Worm (Caenorhabditis elegans) whole organism, L2 larva: ENCODE data around the gene srz-71.

ENCODE experiments used
- C34F6.9 ChIP-seq: fragments of 150-350 bp; optimal IDR thresholded peaks from 2 replicates; lab custom pipeline; 2014; ENCODE audit warnings: missing biosample characterization, missing genetic modification characterization
- R02D3.7 ChIP-seq: fragments of 150-350 bp; optimal IDR thresholded peaks from 2 replicates; lab custom pipeline; 2014; ENCODE audit warnings: missing biosample characterization, missing genetic modification characterization
- ZK546.5 ChIP-seq: sonication (generic microtip); optimal IDR thresholded peaks from 2 replicates; lab custom pipeline; 2017; ENCODE audit warnings: missing biosample characterization, missing genetic modification characterization
- blmp-1 ChIP-seq: sonication (generic microtip); optimal IDR thresholded peaks from 2 replicates; lab custom pipeline; 2017; ENCODE audit warnings: missing genetic modification characterization, mild to moderate bottlenecking, missing compliant biosample characterization, antibody characterized with exemption, moderate library complexity; ENCODE audit not compliant: insufficient read depth
- ceh-16 ChIP-seq: fragments of 150-350 bp; optimal IDR thresholded peaks from 2 replicates; lab custom pipeline; 2014; ENCODE audit warnings: missing biosample characterization, missing genetic modification characterization
- crh-2 ChIP-seq: sonication (generic microtip); optimal IDR thresholded peaks from 2 replicates; lab custom pipeline; 2017; ENCODE audit warnings: missing biosample characterization, missing genetic modification characterization
- dmd-4 ChIP-seq: sonication (generic microtip); optimal IDR thresholded peaks from 2 replicates; lab custom pipeline; 2017; ENCODE audit warnings: missing biosample characterization, missing genetic modification characterization
- egl-27 ChIP-seq: sonication (generic microtip); optimal IDR thresholded peaks from 3 replicates; lab custom pipeline; 2017; ENCODE audit warnings: missing biosample characterization, missing genetic modification reagents, missing genetic modification characterization
- elt-1 ChIP-seq: fragments of 150-350 bp; optimal IDR thresholded peaks from 2 replicates; lab custom pipeline; 2014; ENCODE audit warnings: missing biosample characterization, missing genetic modification characterization
- elt-3 ChIP-seq: sonication (generic microtip); optimal IDR thresholded peaks from 2 replicates; lab custom pipeline; 2017; ENCODE audit warnings: missing biosample characterization, missing genetic modification characterization
- fos-1 ChIP-seq: fragments of 150-350 bp; optimal IDR thresholded peaks from 2 replicates; lab custom pipeline; 2014; ENCODE audit warnings: missing biosample characterization, missing genetic modification characterization
- gmeb-1 ChIP-seq: fragments of 150-350 bp; optimal IDR thresholded peaks from 2 replicates; lab custom pipeline; 2014; ENCODE audit warnings: missing biosample characterization, missing genetic modification characterization
- lin-11 ChIP-seq: fragments of 150-350 bp; sonication (generic microtip); optimal IDR thresholded peaks from 2 replicates; lab custom pipeline; 2014; ENCODE audit warnings: missing biosample characterization, missing genetic modification characterization, inconsistent platforms, mixed read lengths
- lin-13 ChIP-seq: fragments of 150-350 bp; optimal IDR thresholded peaks from 2 replicates; lab custom pipeline; 2014; ENCODE audit warnings: missing biosample characterization, missing genetic modification reagents, missing genetic modification characterization
- lin-39 ChIP-seq: fragments of 150-350 bp; optimal IDR thresholded peaks from 2 replicates; lab custom pipeline; 2014; ENCODE audit warnings: missing biosample characterization, missing genetic modification reagents, missing genetic modification characterization
- lsy-2 ChIP-seq, 2 experiments: fragments of 150-350 bp in 1 of 2; sonication (generic microtip) in 1 of 2; optimal IDR thresholded peaks; 2 replicates each; lab custom pipeline; 2014 to 2017; ENCODE audit warnings: missing biosample characterization in 2 of 2, missing genetic modification characterization in 2 of 2
- mab-5 ChIP-seq: fragments of 150-350 bp; optimal IDR thresholded peaks from 2 replicates; lab custom pipeline; 2014; ENCODE audit warnings: missing biosample characterization, missing genetic modification characterization
- mbf-1 ChIP-seq: sonication (generic microtip); optimal IDR thresholded peaks from 2 replicates; lab custom pipeline; 2017; ENCODE audit warnings: missing biosample characterization, missing genetic modification characterization
- mdl-1 ChIP-seq, 2 experiments: fragments of 150-350 bp in 1 of 2; sonication (generic microtip) in 1 of 2; optimal IDR thresholded peaks; 2 replicates each; lab custom pipeline; 2017; ENCODE audit warnings: missing biosample characterization in 2 of 2, missing genetic modification characterization in 2 of 2
- nhr-12 ChIP-seq: fragments of 150-350 bp; optimal IDR thresholded peaks from 2 replicates; lab custom pipeline; 2014; ENCODE audit warnings: missing biosample characterization, missing genetic modification characterization
- nhr-129 ChIP-seq: fragments of 150-350 bp; optimal IDR thresholded peaks from 2 replicates; lab custom pipeline; 2014; ENCODE audit warnings: missing biosample characterization, missing genetic modification characterization
- nhr-21 ChIP-seq: fragments of 150-350 bp; optimal IDR thresholded peaks from 2 replicates; lab custom pipeline; 2014; ENCODE audit warnings: missing biosample characterization, missing genetic modification characterization
- nhr-23 ChIP-seq: fragments of 150-350 bp; optimal IDR thresholded peaks from 2 replicates; lab custom pipeline; 2014; ENCODE audit warnings: missing biosample characterization, missing genetic modification reagents, missing genetic modification characterization
- nhr-25 ChIP-seq: fragments of 150-350 bp; sonication (generic microtip); optimal IDR thresholded peaks from 3 replicates; lab custom pipeline; 2014; ENCODE audit warnings: missing biosample characterization, missing genetic modification characterization
- nhr-6 ChIP-seq: fragments of 150-350 bp; optimal IDR thresholded peaks from 2 replicates; lab custom pipeline; 2014; ENCODE audit warnings: missing biosample characterization, missing genetic modification characterization
- nhr-77 ChIP-seq: fragments of 150-350 bp; optimal IDR thresholded peaks from 2 replicates; lab custom pipeline; 2014; ENCODE audit warnings: missing biosample characterization, missing genetic modification characterization
- sem-4 ChIP-seq: fragments of 150-350 bp; optimal IDR thresholded peaks from 2 replicates; lab custom pipeline; 2014; ENCODE audit warnings: missing biosample characterization, missing genetic modification reagents, missing genetic modification characterization
- skn-1 ChIP-seq: sonication (generic microtip); optimal IDR thresholded peaks from 2 replicates; lab custom pipeline; 2017; ENCODE audit warnings: missing biosample characterization, missing genetic modification characterization
- sma-9 ChIP-seq, 2 experiments: fragments of 150-350 bp in 1 of 2; sonication (generic microtip) in 1 of 2; optimal IDR thresholded peaks; 2 replicates each; lab custom pipeline; 2014 to 2016; ENCODE audit warnings: missing genetic modification characterization in 2 of 2, mild to moderate bottlenecking in 1 of 2, missing biosample characterization in 1 of 2, missing compliant biosample characterization in 1 of 2, missing genetic modification reagents in 1 of 2, moderate library complexity in 1 of 2
- snpc-4 ChIP-seq: fragments of 150-350 bp; optimal IDR thresholded peaks from 2 replicates; lab custom pipeline; 2014; ENCODE audit warnings: missing biosample characterization, missing genetic modification characterization
- unc-39 ChIP-seq: fragments of 150-350 bp; optimal IDR thresholded peaks from 2 replicates; lab custom pipeline; 2014; ENCODE audit warnings: missing biosample characterization, missing genetic modification characterization
- unc-55 ChIP-seq: fragments of 150-350 bp; sonication (generic microtip); optimal IDR thresholded peaks from 3 replicates; lab custom pipeline; 2014; ENCODE audit warnings: missing biosample characterization, missing genetic modification reagents, missing genetic modification characterization
- unc-62 ChIP-seq: fragments of 150-350 bp; optimal IDR thresholded peaks from 2 replicates; lab custom pipeline; 2014; ENCODE audit warnings: missing biosample characterization, missing genetic modification reagents, missing genetic modification characterization
- ztf-1 ChIP-seq: fragments of 200-800 bp; sonication (Bioruptor generic); conservative IDR thresholded peaks from 2 replicates; pipeline ENCODE4 v1.3.6; 2022; ENCODE audit warnings: missing genetic modification characterization, missing compliant biosample characterization
- ztf-11 ChIP-seq: sonication (generic microtip); optimal IDR thresholded peaks from 2 replicates; lab custom pipeline; 2017; ENCODE audit warnings: missing biosample characterization, missing genetic modification characterization

srz-71 gene

DNA sequence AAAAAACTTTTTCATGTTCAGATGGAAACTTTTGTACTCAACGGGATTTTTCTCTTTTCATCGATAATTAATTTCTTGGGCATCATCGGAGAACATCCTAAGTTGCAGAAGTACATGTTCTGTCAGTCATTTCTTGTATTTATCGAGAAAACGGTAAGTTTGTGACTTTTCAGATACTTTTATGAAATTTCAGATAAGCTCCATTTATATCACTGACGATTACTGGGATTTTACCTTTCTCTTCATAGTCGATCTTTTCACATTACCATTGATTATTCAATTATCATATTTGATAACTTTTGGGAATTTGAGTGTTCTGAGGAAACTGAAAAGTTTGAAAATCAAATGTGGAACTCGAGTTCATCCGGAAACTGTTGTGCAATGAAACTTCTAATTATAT, 8.1 kb upstream of the srz-71 start, which contains the start of gene srz-105:
Gene srz-105, plus strand, starts transcription at position 301 of the 400 bp plus-strand sequence.
- TF ChIP-seq mdl-1 (tag; optimal IDR thresholded peaks at IDR 0.05; lab: Kevin White, UChicago) (no peak), egl-27 (no peak), ztf-1 (GFP tag; lab: Robert Waterston, UW) (no peak), nhr-23 (tag; lab: Kevin White, UChicago) (no peak), nhr-25 (no peak), elt-3 (no peak), unc-55 (no peak), sma-9 (GFP tag; optimal IDR thresholded peaks at IDR 0.05; lab: Kevin White, UChicago) (no peak), sma-9 (tag; optimal IDR thresholded peaks at IDR 0.05; lab: Kevin White, UChicago) (no peak), crh-2 (tag; lab: Kevin White, UChicago) (no peak), ZK546.5 (tag; lab: Kevin White, UChicago) (no peak), lin-13 (no peak), mab-5 (tag; lab: Kevin White, UChicago) (no peak), nhr-21 (tag; lab: Kevin White, UChicago) (no peak), C34F6.9 (tag; lab: Kevin White, UChicago) (no peak), nhr-6 (tag; lab: Kevin White, UChicago) (no peak), lin-39 (tag; lab: Kevin White, UChicago) (no peak), fos-1 (tag; lab: Kevin White, UChicago) (no peak), nhr-12 (no peak), nhr-77 (tag; lab: Kevin White, UChicago) (no peak), sem-4 (tag; lab: Kevin White, UChicago) (no peak)
- TF ChIP-seq, all 48 proteins: peak for 0

DNA sequence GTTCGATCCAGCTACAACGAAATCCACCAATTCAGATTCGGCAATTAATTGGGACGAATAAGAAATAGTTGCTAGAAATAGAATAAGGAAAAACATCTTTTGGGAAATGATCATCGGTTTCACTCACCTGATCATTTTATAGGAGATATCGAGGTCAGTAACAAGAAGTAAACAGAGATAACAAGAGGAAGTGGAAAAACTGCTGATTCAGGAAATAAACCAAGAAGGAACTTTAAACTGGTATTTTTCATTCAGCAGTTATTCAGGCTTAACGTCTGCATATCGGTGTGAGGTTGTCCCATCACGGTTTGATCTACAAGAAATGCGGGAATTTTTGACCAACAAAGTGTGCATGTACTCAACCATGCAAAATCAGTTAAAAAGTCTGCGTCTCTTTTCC, 4.2 kb upstream of the srz-71 start, which contains the start of gene K03D3.2:
Gene K03D3.2, minus strand, starts transcription at position 101 of the 400 bp plus-strand sequence.
- TF ChIP-seq R02D3.7 (tag; lab: Kevin White, UChicago), result no peak
- TF ChIP-seq elt-1, result no peak
- TF ChIP-seq lin-13, result no peak
- TF ChIP-seq blmp-1 (tag; lab: Kevin White, UChicago), result no peak
- no peak for TF ChIP-seq fos-1 (tag; lab: Kevin White, UChicago)
- TF ChIP-seq lin-11 (tag; lab: Kevin White, UChicago), result no peak
- TF ChIP-seq elt-3, result no peak
- no peak for TF ChIP-seq lsy-2 (tag; optimal IDR thresholded peaks at IDR 0.05; lab: Kevin White, UChicago)
- TF ChIP-seq, all 48 proteins: peak for 0

DNA sequence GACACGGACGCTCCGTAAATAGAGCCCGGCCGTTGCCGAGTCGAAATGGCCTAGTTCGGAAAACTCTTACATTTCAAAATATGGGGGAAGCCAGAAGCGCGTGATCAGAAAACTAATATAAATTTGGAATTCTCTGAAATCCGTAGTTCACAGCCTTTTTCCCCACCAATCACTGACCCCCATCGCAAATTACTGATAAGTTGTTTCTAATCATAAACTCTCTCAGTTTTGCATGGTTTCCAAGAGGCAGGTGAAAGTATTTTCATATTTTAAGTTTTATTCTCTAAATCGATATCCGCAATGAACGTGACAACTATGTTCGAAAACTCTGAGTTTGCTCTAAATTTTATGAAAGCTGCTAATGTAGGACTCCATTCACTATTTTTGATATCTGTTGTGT, 3.5 kb upstream of the srz-71 start, which contains the start of gene srz-74:
Gene srz-74, plus strand, starts transcription at position 301 of the 400 bp plus-strand sequence.
- no peak for TF ChIP-seq mbf-1 (tag; lab: Kevin White, UChicago)
- no peak for TF ChIP-seq nhr-77 (tag; lab: Kevin White, UChicago)
- no peak for TF ChIP-seq gmeb-1 (tag; lab: Kevin White, UChicago)
- TF ChIP-seq unc-55, result no peak
- no peak for TF ChIP-seq ztf-1 (GFP tag; lab: Robert Waterston, UW)
- no peak for TF ChIP-seq ztf-11 (tag; lab: Kevin White, UChicago)
- no peak for TF ChIP-seq R02D3.7 (tag; lab: Kevin White, UChicago)
- no peak for TF ChIP-seq unc-39 (tag; lab: Kevin White, UChicago)
- TF ChIP-seq dmd-4, result no peak
- TF ChIP-seq nhr-12, result no peak
- TF ChIP-seq unc-62 (GFP tag; lab: Kevin White, UChicago), result no peak

DNA sequence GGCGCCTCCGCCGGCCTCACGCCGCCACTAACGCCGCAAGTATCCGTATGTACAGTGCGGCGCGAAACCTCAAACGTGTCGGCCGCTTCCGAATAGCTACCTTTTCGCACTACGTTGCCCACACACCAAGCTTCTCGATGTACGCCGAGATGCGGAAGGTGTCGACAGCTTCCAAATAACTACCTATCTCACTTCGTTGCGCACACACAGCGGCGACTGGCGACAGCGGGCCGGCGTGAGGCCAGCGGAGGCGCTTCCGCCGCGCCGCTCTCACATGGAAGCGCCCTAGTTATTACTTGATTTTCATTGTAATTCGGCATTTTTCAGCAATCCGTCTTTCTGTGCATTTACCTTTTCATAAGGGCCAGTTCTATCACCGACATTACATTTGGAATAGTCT, 2.2 kb upstream of the srz-71 start:
- TF ChIP-seq sma-9 (GFP tag; optimal IDR thresholded peaks at IDR 0.05; lab: Kevin White, UChicago), result no peak
- TF ChIP-seq sma-9 (tag; optimal IDR thresholded peaks at IDR 0.05; lab: Kevin White, UChicago), result no peak
- no peak for TF ChIP-seq egl-27
- TF ChIP-seq gmeb-1 (tag; lab: Kevin White, UChicago), result no peak
- no peak for TF ChIP-seq mab-5 (tag; lab: Kevin White, UChicago)
- no peak for TF ChIP-seq ztf-1 (GFP tag; lab: Robert Waterston, UW)
- TF ChIP-seq unc-62 (GFP tag; lab: Kevin White, UChicago), result no peak

DNA sequence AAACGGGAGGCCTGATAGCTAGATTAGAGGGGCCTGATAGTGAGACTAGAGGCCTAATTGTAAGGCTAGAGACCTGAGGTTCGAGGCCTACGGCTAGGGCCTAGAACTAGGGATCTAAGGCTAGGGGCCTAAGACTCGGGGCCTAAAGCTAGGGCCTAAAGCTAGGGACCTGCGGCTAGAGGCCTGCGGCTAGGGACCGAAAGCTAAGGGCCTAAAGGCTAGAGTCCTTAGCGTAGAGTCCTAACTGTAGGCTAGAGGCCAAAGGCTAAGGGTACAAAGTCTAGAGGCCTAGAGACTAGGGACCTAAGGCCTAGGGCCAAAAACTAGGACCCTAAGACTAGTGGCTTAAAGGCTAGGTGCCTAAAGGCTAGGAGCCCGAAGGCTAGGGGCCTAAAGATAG, 436 bp downstream of the srz-71 start:
- TF ChIP-seq elt-1, result no peak
- TF ChIP-seq ZK546.5 (tag; lab: Kevin White, UChicago), result no peak
- no peak for TF ChIP-seq dmd-4
- TF ChIP-seq nhr-6 (tag; lab: Kevin White, UChicago), result no peak
- no peak for TF ChIP-seq mbf-1 (tag; lab: Kevin White, UChicago)
- no peak for TF ChIP-seq snpc-4 (tag; lab: Kevin White, UChicago)
- TF ChIP-seq ztf-11 (tag; lab: Kevin White, UChicago), result no peak
- no peak for TF ChIP-seq skn-1 (tag; lab: Kevin White, UChicago)
- TF ChIP-seq fos-1 (tag; lab: Kevin White, UChicago), result no peak
- no peak for TF ChIP-seq nhr-129
- no peak for TF ChIP-seq R02D3.7 (tag; lab: Kevin White, UChicago)
- TF ChIP-seq ceh-16, result no peak
- no peak for TF ChIP-seq nhr-23 (tag; lab: Kevin White, UChicago)
- TF ChIP-seq ztf-1 (GFP tag; lab: Robert Waterston, UW), result no peak
- no peak for TF ChIP-seq unc-39 (tag; lab: Kevin White, UChicago)
- TF ChIP-seq blmp-1 (tag; lab: Kevin White, UChicago), result no peak
